Worm (Caenorhabditis elegans) whole organism, L1 larva: Measurements from ENCODE around the gene F25F2.1.

Experiments
- C34B4.2 ChIP-seq: sonication (generic microtip); optimal IDR thresholded peaks from 2 replicates; lab custom pipeline; 2017; ENCODE audit warnings: mild to moderate bottlenecking, missing genetic modification characterization, missing compliant biosample characterization
- Y116A8C.19 ChIP-seq: sonication (generic microtip); optimal IDR thresholded peaks from 2 replicates; lab custom pipeline; 2016; ENCODE audit warnings: missing compliant biosample characterization, missing genetic modification characterization, borderline replicate concordance
- aly-2 ChIP-seq: fragments of 150-350 bp; optimal IDR thresholded peaks from 2 replicates; lab custom pipeline; 2014; ENCODE audit warnings: missing biosample characterization, missing genetic modification characterization
- ama-1 ChIP-seq: fragments of 150-350 bp; optimal IDR thresholded peaks from 2 replicates; lab custom pipeline; 2014
- dpl-1 ChIP-seq, 3 experiments: fragments of 150-350 bp in 2 of 3; sonication (generic microtip) in 1 of 3; optimal IDR thresholded peaks; 2 replicates each; lab custom pipeline; 2014 to 2017; ENCODE audit warnings: missing biosample characterization in 3 of 3, missing genetic modification characterization in 3 of 3, missing genetic modification reagents in 3 of 3
- dsc-1 ChIP-seq: sonication (generic microtip); optimal IDR thresholded peaks from 2 replicates; lab custom pipeline; 2016; ENCODE audit warnings: mild to moderate bottlenecking, missing genetic modification characterization, missing compliant biosample characterization
- efl-1 ChIP-seq, 4 experiments: fragments of 150-350 bp; optimal IDR thresholded peaks in 3 of 4; peaks in 1 of 4; 1 replicate in 1 of 4; 2 replicates in 3 of 4; lab custom pipeline; 2014; ENCODE audit warnings: missing biosample characterization in 2 of 4, missing genetic modification characterization in 2 of 4, missing genetic modification reagents in 2 of 4
- egl-13 ChIP-seq: sonication (generic microtip); optimal IDR thresholded peaks from 2 replicates; lab custom pipeline; 2016; ENCODE audit warnings: missing genotype, missing genetic modification reagents, missing genetic modification characterization, missing compliant biosample characterization
- egl-27 ChIP-seq, 2 experiments: fragments of 150-350 bp in 1 of 2; sonication (generic microtip); optimal IDR thresholded peaks; 3 replicates each; lab custom pipeline; 2017 to 2018; ENCODE audit warnings: missing biosample characterization in 2 of 2, missing genetic modification characterization in 2 of 2, missing genetic modification reagents in 2 of 2
- elt-2 ChIP-seq: sonication (generic microtip); optimal IDR thresholded peaks from 2 replicates; lab custom pipeline; 2016; ENCODE audit warnings: missing genetic modification characterization, mild to moderate bottlenecking, inconsistent platforms, missing compliant biosample characterization, missing genetic modification reagents
- ets-5 ChIP-seq: fragments of 200-800 bp; sonication (Bioruptor generic); IDR thresholded peaks from 2 replicates; pipeline ENCODE4 v1.3.6; 2022; ENCODE audit warnings: missing genetic modification characterization, missing compliant biosample characterization
- fkh-10 ChIP-seq: sonication (generic microtip); optimal IDR thresholded peaks from 2 replicates; lab custom pipeline; 2017; ENCODE audit warnings: missing biosample characterization, missing genetic modification reagents, missing genetic modification characterization
- fkh-8 ChIP-seq: sonication (generic microtip); optimal IDR thresholded peaks from 2 replicates; lab custom pipeline; 2016; ENCODE audit warnings: mild to moderate bottlenecking, missing genetic modification characterization, missing compliant biosample characterization
- fos-1 ChIP-seq: fragments of 150-350 bp; optimal IDR thresholded peaks from 2 replicates; lab custom pipeline; 2014; ENCODE audit warnings: missing biosample characterization, missing genetic modification characterization
- hlh-4 ChIP-seq: sonication (generic microtip); optimal IDR thresholded peaks from 2 replicates; lab custom pipeline; 2016; ENCODE audit warnings: mild to moderate bottlenecking, missing genetic modification characterization, missing compliant biosample characterization
- irx-1 ChIP-seq: sonication (generic microtip); optimal IDR thresholded peaks from 2 replicates; lab custom pipeline; 2016; ENCODE audit warnings: missing genetic modification characterization, missing compliant biosample characterization
- isw-1 ChIP-seq: fragments of 200-800 bp; sonication (Bioruptor generic); IDR thresholded peaks from 2 replicates; pipeline ENCODE4 v1.3.6; 2022; ENCODE audit warnings: missing genetic modification characterization, missing compliant biosample characterization
- lin-14 ChIP-seq: fragments of 200-800 bp; sonication (Bioruptor generic); optimal IDR thresholded peaks from 2 replicates; lab custom pipeline; 2018; ENCODE audit warnings: mild to moderate bottlenecking, missing genetic modification characterization, moderate library complexity, missing compliant biosample characterization
- lin-35 ChIP-seq, 2 experiments: fragments of 150-350 bp; optimal IDR thresholded peaks; 2 replicates each; lab custom pipeline; 2014; ENCODE audit warnings: missing biosample characterization in 2 of 2, missing genetic modification characterization in 2 of 2, missing genetic modification reagents in 2 of 2
- lsy-2 ChIP-seq, 2 experiments: fragments of 150-350 bp; optimal IDR thresholded peaks; 2 replicates each; lab custom pipeline; 2014; ENCODE audit warnings: missing biosample characterization in 2 of 2, missing genetic modification characterization in 2 of 2
- mef-2 ChIP-seq: fragments of 150-350 bp; optimal IDR thresholded peaks from 2 replicates; lab custom pipeline; 2014; ENCODE audit warnings: missing biosample characterization, missing genetic modification characterization
- nhr-28 ChIP-seq: fragments of 150-350 bp; optimal IDR thresholded peaks from 2 replicates; lab custom pipeline; 2014; ENCODE audit warnings: missing biosample characterization, missing genetic modification characterization
- nhr-71 ChIP-seq: sonication (generic microtip); optimal IDR thresholded peaks from 2 replicates; lab custom pipeline; 2016; ENCODE audit warnings: mild to moderate bottlenecking, missing genetic modification characterization, moderate library complexity, missing compliant biosample characterization
- nhr-84 ChIP-seq: sonication (generic microtip); optimal IDR thresholded peaks from 2 replicates; lab custom pipeline; 2017; ENCODE audit warnings: missing biosample characterization, missing genetic modification characterization
- nhr-85 ChIP-seq: sonication (generic microtip); peaks from one replicate; lab custom pipeline; 2016; ENCODE audit warnings: missing genetic modification characterization, inconsistent platforms, missing compliant biosample characterization
- nhr-90 ChIP-seq: sonication (generic microtip); optimal IDR thresholded peaks from 2 replicates; lab custom pipeline; 2016; ENCODE audit warnings: mild to moderate bottlenecking, missing genetic modification characterization, missing compliant biosample characterization; ENCODE audit not compliant: poor library complexity
- pag-3 ChIP-seq: sonication (generic microtip); optimal IDR thresholded peaks from 2 replicates; lab custom pipeline; 2017; ENCODE audit warnings: missing genetic modification characterization, mild to moderate bottlenecking, missing compliant biosample characterization, antibody characterized with exemption, borderline replicate concordance; ENCODE audit not compliant: insufficient read depth
- pax-3 ChIP-seq: fragments of 200-800 bp; sonication (Bioruptor generic); optimal IDR thresholded peaks from 2 replicates; lab custom pipeline; 2018; ENCODE audit warnings: mild to moderate bottlenecking, missing genetic modification characterization, moderate library complexity, missing compliant biosample characterization
- pqm-1 ChIP-seq: sonication (generic microtip); optimal IDR thresholded peaks from 3 replicates; lab custom pipeline; 2017; ENCODE audit warnings: missing biosample characterization, missing genetic modification characterization
- snpc-4 ChIP-seq: fragments of 150-350 bp; optimal IDR thresholded peaks from 2 replicates; lab custom pipeline; 2014; ENCODE audit warnings: missing biosample characterization, missing genetic modification characterization
- snu-23 ChIP-seq: sonication (generic microtip); optimal IDR thresholded peaks from 2 replicates; lab custom pipeline; 2016; ENCODE audit warnings: missing genetic modification characterization, missing compliant biosample characterization
- tlp-1 ChIP-seq: fragments of 150-350 bp; optimal IDR thresholded peaks from 2 replicates; lab custom pipeline; 2014; ENCODE audit warnings: missing biosample characterization, missing genetic modification characterization
- unc-130 ChIP-seq: fragments of 150-350 bp; optimal IDR thresholded peaks from 2 replicates; lab custom pipeline; 2017; ENCODE audit warnings: missing biosample characterization, missing genetic modification characterization, inconsistent platforms
- unc-86 ChIP-seq: sonication (generic microtip); optimal IDR thresholded peaks from 2 replicates; lab custom pipeline; 2016; ENCODE audit warnings: missing genetic modification characterization, missing compliant biosample characterization

F25F2.1 gene

ce11 chrIII:4488892-4489409 is 19.7 kb upstream of the F25F2.1 start, which contains the start of gene cpg-1:
Gene cpg-1 (plus strand): TSS chrIII:4489359.
- TF ChIP-seq lin-14 (GFP tag; lab: Kevin White, UChicago) (no peak), snu-23 (no peak), isw-1 (GFP tag; lab: Robert Waterston, UW) (no peak), tlp-1 (tag; lab: Kevin White, UChicago) (no peak), pax-3 (tag; lab: Kevin White, UChicago) (no peak), pag-3 (tag; lab: Kevin White, UChicago) (no peak), fkh-10 (GFP tag; lab: Kevin White, UChicago) (no peak), nhr-84 (tag; lab: Kevin White, UChicago) (no peak), Y116A8C.19 (no peak), pqm-1 (tag; lab: Kevin White, UChicago) (no peak), egl-27 (tag; optimal IDR thresholded peaks at IDR 0.05; lab: Kevin White, UChicago) (no peak)

DNA sequence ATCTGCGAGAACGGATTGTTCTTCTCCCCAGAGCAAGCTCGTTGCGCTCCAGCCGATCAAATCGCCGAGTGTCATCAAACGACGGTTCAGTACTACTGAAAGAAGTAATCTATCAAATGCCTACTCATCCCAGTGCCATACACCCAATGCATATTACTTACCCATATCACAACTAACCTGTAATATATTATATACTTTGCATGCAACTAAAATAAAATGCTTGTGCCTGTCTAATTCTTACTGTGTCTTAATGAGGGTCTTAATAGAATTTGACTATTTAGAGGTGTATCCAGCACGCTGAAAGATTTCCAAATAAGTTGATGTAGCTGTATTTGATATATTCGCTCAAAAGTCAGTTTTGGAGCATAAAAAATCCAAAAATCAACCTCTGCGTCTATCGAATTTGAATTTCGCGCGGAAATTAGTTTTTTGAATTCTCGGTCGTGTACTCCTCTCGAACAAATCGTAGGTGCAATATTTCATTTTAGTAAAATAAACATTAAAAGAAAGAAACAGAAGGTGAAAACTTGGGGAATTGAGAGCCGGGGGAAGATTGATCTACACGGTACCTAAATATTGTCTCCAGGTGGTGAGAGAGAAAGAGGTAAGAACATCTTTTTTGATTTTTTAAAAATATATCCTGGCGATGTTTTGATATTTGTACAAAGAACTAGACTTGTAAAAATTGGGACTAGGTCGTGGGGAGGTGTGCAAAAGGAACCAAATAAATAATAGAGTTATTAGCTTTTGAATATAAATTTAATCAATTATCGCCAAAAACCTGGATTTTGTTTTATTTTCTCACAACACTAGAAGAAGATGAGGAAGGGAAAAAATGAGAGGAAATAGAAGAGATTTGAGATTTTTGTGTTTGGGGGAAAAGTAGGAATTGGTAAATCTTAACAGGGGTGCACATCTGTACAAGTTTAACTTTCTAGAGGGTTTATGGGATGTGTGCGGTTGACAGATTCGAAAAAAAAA is 17.2 kb upstream of the F25F2.1 start:
- TF ChIP-seq unc-130 (tag; lab: Kevin White, UChicago) (no peak), efl-1 (optimal IDR thresholded peaks at IDR 0.05; lab: Kevin White, UChicago) (peak; percentile 2 to 61), efl-1 (GFP tag; optimal IDR thresholded peaks at IDR 0.05 in 1 of 2; lab: Kevin White, UChicago) (peak; percentile 56 to 93), Y116A8C.19 (no peak), fkh-8 (tag; lab: Kevin White, UChicago) (peak; percentile 48), nhr-85 (tag; lab: Kevin White, UChicago) (peak; percentile 65), nhr-90 (tag; lab: Kevin White, UChicago) (peak; percentile 1), ama-1 (lab: Kevin White, UChicago) (peak; percentile 40), pax-3 (tag; lab: Kevin White, UChicago) (peak; percentile 21), elt-2 (tag; lab: Kevin White, UChicago) (peak; percentile 16), dpl-1 (GFP tag; optimal IDR thresholded peaks at IDR 0.05; lab: Kevin White, UChicago) (peak; percentile 6 to 68 (median 47)), mef-2 (tag; lab: Kevin White, UChicago) (no peak), tlp-1 (tag; lab: Kevin White, UChicago) (no peak), lin-14 (GFP tag; lab: Kevin White, UChicago) (peak; percentile 9), snu-23 (peak; percentile 35), dsc-1 (tag; lab: Kevin White, UChicago) (peak; percentile 16), nhr-71 (tag; lab: Kevin White, UChicago) (peak; percentile 41), unc-86 (tag; lab: Kevin White, UChicago) (no peak), aly-2 (tag; lab: Kevin White, UChicago) (peak; percentile 20), lsy-2 (tag; optimal IDR thresholded peaks at IDR 0.05; lab: Kevin White, UChicago) (peak in 1 of 2 experiments; percentile 22), fos-1 (tag; lab: Kevin White, UChicago) (no peak), lin-35 (GFP tag; optimal IDR thresholded peaks at IDR 0.05; lab: Kevin White, UChicago) (peak; percentile 8 to 37)

DNA sequence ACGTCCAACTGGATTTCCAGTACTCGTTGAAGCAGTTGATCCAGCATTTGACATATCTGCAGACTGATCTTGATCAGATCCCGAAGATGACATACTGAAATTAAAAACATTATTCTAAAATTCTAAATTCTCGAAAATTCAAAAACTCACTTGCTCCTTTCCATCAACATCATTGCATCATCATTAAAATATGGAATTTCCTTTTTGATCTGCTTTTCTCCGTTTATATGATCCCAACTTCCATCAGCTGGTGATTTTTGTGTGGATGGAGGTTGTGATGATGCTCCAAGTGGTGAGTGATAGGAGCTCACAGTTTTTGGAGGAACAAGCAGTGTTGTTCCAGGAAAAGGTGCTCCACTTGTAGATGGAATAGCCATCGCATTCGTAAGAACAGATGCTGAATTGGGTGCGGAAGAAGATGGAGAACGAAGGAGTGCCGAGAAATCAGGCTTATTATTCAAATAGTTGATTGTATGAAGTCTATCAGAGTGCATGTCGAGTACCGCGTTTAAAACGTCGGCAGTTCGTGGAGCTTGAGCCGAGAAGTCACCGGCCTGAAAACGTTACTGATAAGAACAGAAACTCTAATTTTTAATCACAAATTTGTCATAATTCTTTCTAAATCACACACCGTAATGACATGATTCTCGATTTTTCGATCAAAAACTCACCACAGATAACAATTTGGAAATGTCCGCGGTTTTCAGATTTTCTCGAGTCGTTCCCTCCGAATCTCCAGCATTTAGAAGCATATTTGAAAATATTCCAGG is 15.5 kb upstream of the F25F2.1 start:
- TF ChIP-seq snpc-4 (tag; lab: Kevin White, UChicago) = no peak
- no peak for TF ChIP-seq efl-1 (optimal IDR thresholded peaks at IDR 0.05; lab: Kevin White, UChicago)
- peak in 1 of 2 experiments; percentile 3 for TF ChIP-seq efl-1 (GFP tag; optimal IDR thresholded peaks at IDR 0.05 in 1 of 2; lab: Kevin White, UChicago)
- no peak for TF ChIP-seq egl-13 (tag; lab: Kevin White, UChicago)
- TF ChIP-seq elt-2 (tag; lab: Kevin White, UChicago) = peak; percentile 61
- no peak for TF ChIP-seq C34B4.2 (tag; lab: Kevin White, UChicago)
- TF ChIP-seq hlh-4 (tag; lab: Kevin White, UChicago) = no peak
- no peak for TF ChIP-seq nhr-28 (tag; lab: Kevin White, UChicago)
- TF ChIP-seq irx-1 (tag; lab: Kevin White, UChicago) = no peak
- 0 out of 2 replicates have a peak, but pooled peaks have one; percentile 51 for TF ChIP-seq ets-5
